Worm (Caenorhabditis elegans) whole organism, L3 larva: ENCODE results near the gene msp-57.
"Not testable (repeated sequence)": the region's sequence is repeated elsewhere in the genome, so short reads cannot be mapped to it uniquely, and the experiment has no call there.

Experiments used
- aly-2 ChIP-seq: fragments of 150-350 bp; optimal IDR thresholded peaks from 2 replicates; lab custom pipeline; 2014; ENCODE audit warnings: missing biosample characterization, missing genetic modification characterization
- ama-1 ChIP-seq: fragments of 150-350 bp; optimal IDR thresholded peaks from 2 replicates; lab custom pipeline; 2018
- ceh-28 ChIP-seq: fragments of 150-350 bp; optimal IDR thresholded peaks from 2 replicates; lab custom pipeline; 2014; ENCODE audit warnings: missing biosample characterization, missing genetic modification reagents, missing genetic modification characterization
- daf-12 ChIP-seq: fragments of 150-350 bp; optimal IDR thresholded peaks from 2 replicates; lab custom pipeline; 2014; ENCODE audit warnings: missing biosample characterization, missing genetic modification reagents, missing genetic modification characterization
- fkh-10 ChIP-seq: sonication (generic microtip); optimal IDR thresholded peaks from 2 replicates; lab custom pipeline; 2017; ENCODE audit warnings: missing biosample characterization, missing genetic modification reagents, missing genetic modification characterization
- lin-15B ChIP-seq: fragments of 150-350 bp; optimal IDR thresholded peaks from 2 replicates; lab custom pipeline; 2014; ENCODE audit warnings: missing biosample characterization, missing genetic modification characterization
- lin-39 ChIP-seq: fragments of 150-350 bp; optimal IDR thresholded peaks from 2 replicates; lab custom pipeline; 2018; ENCODE audit warnings: missing biosample characterization, missing genetic modification reagents, missing genetic modification characterization
- nfya-1 ChIP-seq: sonication (generic microtip); optimal IDR thresholded peaks from 2 replicates; lab custom pipeline; 2017; ENCODE audit warnings: missing genetic modification characterization, mild to moderate bottlenecking, missing compliant biosample characterization, antibody characterized with exemption, moderate library complexity; ENCODE audit not compliant: insufficient read depth
- nhr-12 ChIP-seq: fragments of 150-350 bp; optimal IDR thresholded peaks from 2 replicates; lab custom pipeline; 2014; ENCODE audit warnings: missing biosample characterization, missing genetic modification characterization
- nhr-237 ChIP-seq: fragments of 150-350 bp; optimal IDR thresholded peaks from 2 replicates; lab custom pipeline; 2014; ENCODE audit warnings: missing biosample characterization, missing genetic modification characterization
- nhr-76 ChIP-seq: fragments of 150-350 bp; sonication (generic microtip); optimal IDR thresholded peaks from 5 replicates; lab custom pipeline; 2014; ENCODE audit warnings: missing biosample characterization, missing genetic modification characterization
- nhr-77 ChIP-seq: fragments of 150-350 bp; optimal IDR thresholded peaks from 2 replicates; lab custom pipeline; 2014; ENCODE audit warnings: missing biosample characterization, missing genetic modification characterization
- unc-62 ChIP-seq: fragments of 150-350 bp; sonication (generic microtip); optimal IDR thresholded peaks from 4 replicates; lab custom pipeline; 2014; ENCODE audit warnings: missing biosample characterization, missing genetic modification reagents, missing genetic modification characterization
- zag-1 ChIP-seq: fragments of 150-350 bp; optimal IDR thresholded peaks from 2 replicates; lab custom pipeline; 2014; ENCODE audit warnings: missing biosample characterization, missing genetic modification characterization

DNA sequence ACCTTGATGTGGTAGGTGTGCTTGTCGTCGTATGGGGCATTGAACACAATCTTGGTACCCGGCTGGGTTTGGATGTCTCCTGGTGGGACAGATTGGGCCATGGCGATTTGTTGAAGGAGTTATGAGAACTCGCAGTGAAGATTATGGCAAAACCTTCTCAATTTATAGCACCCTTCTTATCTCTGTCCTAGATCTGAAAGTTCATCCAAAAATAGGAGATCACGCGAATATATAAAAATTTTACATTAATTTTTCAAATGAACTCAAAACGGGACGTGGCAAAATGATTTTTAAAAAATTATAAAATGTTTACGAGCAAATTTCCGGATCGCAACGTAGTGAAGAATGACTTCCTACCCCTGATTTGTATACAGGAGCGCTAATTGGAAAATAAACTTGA, 2.6 kb downstream of the msp-57 start, which contains the start of gene msp-53:
- not testable (repeated sequence) for TF ChIP-seq nhr-77 (tag; lab: Kevin White, UChicago); unc-62 (GFP tag; lab: Kevin White, UChicago); nhr-76 (tag; lab: Kevin White, UChicago); lin-39 (tag; lab: Kevin White, UChicago); nhr-237; fkh-10 (GFP tag; lab: Kevin White, UChicago); nhr-12 (tag; lab: Kevin White, UChicago); nfya-1 (tag; lab: Kevin White, UChicago); ama-1 (lab: Kevin White, UChicago); aly-2 (tag; lab: Kevin White, UChicago); zag-1; daf-12 (tag; lab: Kevin White, UChicago); lin-15B; ceh-28
